Worm (Caenorhabditis elegans) whole organism, mixed stage, embryonic: ENCODE data around the gene dnj-22.

ENCODE experiments used
- nhr-12 ChIP-seq: fragments of 150-350 bp; optimal IDR thresholded peaks from 2 replicates; lab custom pipeline; 2014; ENCODE audit warnings: missing biosample characterization, missing genetic modification characterization
- snpc-4 ChIP-seq: fragments of 150-350 bp; optimal IDR thresholded peaks from 2 replicates; lab custom pipeline; 2014; ENCODE audit warnings: missing biosample characterization, missing genetic modification characterization

- TF ChIP-seq snpc-4 (tag; lab: Kevin White, UChicago) (no peak), nhr-12 (tag; lab: Kevin White, UChicago) (no peak)
These were observed 12.7 kb downstream of the dnj-22 start for ce11 chrV:8449241-8449640.
